Worm (Caenorhabditis elegans): ENCODE results near the gene F13D2.1.

Gene F13D2.1

ce11 chrX:11152720-11153119, 36.7 kb downstream of the F13D2.1 start, which contains the start of the genes C05C9.3 and C05C9.2:
C05C9.3 (minus strand) TSS chrX:11152820.
C05C9.2 (plus strand) TSS chrX:11153065.
- no peak for TF ChIP-seq fkh-10 (GFP tag; optimal IDR thresholded peaks at IDR 0.05)
- TF ChIP-seq hlh-13 (GFP tag; optimal IDR thresholded peaks at IDR 0.05) = no peak
- TF ChIP-seq unc-86 (tag; optimal IDR thresholded peaks at IDR 0.05) = no peak
- no peak for TF ChIP-seq mec-3 (tag; optimal IDR thresholded peaks at IDR 0.05; ENCODE audit: borderline replicate concordance)
- no peak for TF ChIP-seq K02D7.2 (tag; optimal IDR thresholded peaks at IDR 0.05)
- TF ChIP-seq ceh-34 (tag; optimal IDR thresholded peaks at IDR 0.05) = no peak
- no peak for TF ChIP-seq fax-1 (tag; optimal IDR thresholded peaks at IDR 0.05)
- no peak for TF ChIP-seq pha-4 (tag; optimal IDR thresholded peaks at IDR 0.05)
- TF ChIP-seq ceh-9 (tag; optimal IDR thresholded peaks at IDR 0.05) = no peak
- TF ChIP-seq ceh-48 (tag; optimal IDR thresholded peaks at IDR 0.05) = no peak
- TF ChIP-seq ztf-16 (tag; optimal IDR thresholded peaks at IDR 0.05) = no peak
- TF ChIP-seq hlh-8 (tag; optimal IDR thresholded peaks at IDR 0.05) = no peak
- TF ChIP-seq ceh-18 (tag; optimal IDR thresholded peaks at IDR 0.05) = no peak
- no peak for TF ChIP-seq dve-1 (tag; optimal IDR thresholded peaks at IDR 0.05)
- TF ChIP-seq pqm-1 (tag; optimal IDR thresholded peaks at IDR 0.05) = no peak

- no peak for TF ChIP-seq C38D4.7 (GFP tag; optimal IDR thresholded peaks at IDR 0.05)
- TF ChIP-seq T23F11.4 (GFP tag; optimal IDR thresholded peaks at IDR 0.05) = no peak
- no peak for TF ChIP-seq K02D7.2 (tag; optimal IDR thresholded peaks at IDR 0.05)
- TF ChIP-seq tbx-7 (tag; optimal IDR thresholded peaks at IDR 0.05) = no peak
- TF ChIP-seq hlh-13 (GFP tag; optimal IDR thresholded peaks at IDR 0.05) = no peak
Measured at ce11 chrX:11151494-11151893, 37.9 kb downstream of the F13D2.1 start.

ce11 chrX:11137632-11138031, 51.8 kb downstream of the F13D2.1 start:
- TF ChIP-seq ceh-22 (tag; optimal IDR thresholded peaks at IDR 0.05) (no peak), ceh-31 (tag; optimal IDR thresholded peaks at IDR 0.05) (no peak), tbx-7 (tag; optimal IDR thresholded peaks at IDR 0.05) (no peak), hlh-8 (tag; optimal IDR thresholded peaks at IDR 0.05) (no peak), unc-42 (tag; optimal IDR thresholded peaks at IDR 0.05) (no peak), syd-9 (tag; optimal IDR thresholded peaks at IDR 0.05) (no peak), ceh-30 (tag; optimal IDR thresholded peaks at IDR 0.05) (no peak), ama-1 (optimal IDR thresholded peaks at IDR 0.05) (no peak), ceh-34 (tag; optimal IDR thresholded peaks at IDR 0.05) (no peak), nhr-11 (tag; optimal IDR thresholded peaks at IDR 0.05) (no peak), ceh-14 (tag; optimal IDR thresholded peaks at IDR 0.05) (no peak), unc-55 (GFP tag; optimal IDR thresholded peaks at IDR 0.05) (no peak), lin-11 (tag; optimal IDR thresholded peaks at IDR 0.05) (no peak), zip-5 (tag; optimal IDR thresholded peaks at IDR 0.05) (no peak)

ce11 chrX:11136988-11137387, 52.4 kb downstream of the F13D2.1 start:
- TF ChIP-seq ceh-6 (GFP tag; optimal IDR thresholded peaks at IDR 0.05) (no peak), gmeb-2 (tag; optimal IDR thresholded peaks at IDR 0.05) (no peak), pax-1 (tag; optimal IDR thresholded peaks at IDR 0.05) (no peak), pag-3 (tag; optimal IDR thresholded peaks at IDR 0.05; ENCODE audit: borderline replicate concordance) (no peak), ttx-3 (tag; optimal IDR thresholded peaks at IDR 0.05) (no peak), unc-86 (tag; optimal IDR thresholded peaks at IDR 0.05) (no peak), odd-2 (tag; optimal IDR thresholded peaks at IDR 0.05) (no peak), ceh-24 (tag; optimal IDR thresholded peaks at IDR 0.05) (no peak)

DNA sequence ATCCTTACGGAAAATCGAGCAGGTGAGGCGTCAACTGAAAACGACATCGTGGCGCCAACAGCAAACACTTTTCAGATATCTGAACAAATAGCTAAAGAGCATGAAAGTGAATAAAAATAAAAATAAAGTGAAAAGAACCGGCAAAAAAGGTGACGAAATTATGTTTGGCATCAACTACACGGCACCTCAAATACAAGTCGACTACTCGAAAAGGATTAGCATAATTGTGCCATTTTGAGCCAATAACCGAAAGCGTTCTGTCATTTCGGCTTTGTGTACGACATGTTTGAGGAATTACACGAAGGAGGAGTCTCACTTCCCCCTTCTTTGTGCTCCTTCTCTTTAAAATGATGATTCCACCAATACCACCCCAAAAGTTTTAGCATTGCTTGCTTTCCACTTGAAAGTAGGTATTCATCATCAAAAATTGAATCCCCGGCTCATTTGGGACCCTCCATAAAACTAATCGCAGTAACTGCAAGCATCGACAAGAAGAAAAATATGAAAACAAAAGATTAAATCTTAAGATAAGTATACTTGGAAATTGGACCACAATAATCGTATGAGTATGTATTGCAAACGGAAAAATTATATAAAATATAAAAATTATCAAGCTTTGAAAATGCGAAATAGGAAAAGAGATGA, 54.5 kb downstream of the F13D2.1 start:
- TF ChIP-seq fkh-10 (GFP tag; optimal IDR thresholded peaks at IDR 0.05) = no peak
- no peak for TF ChIP-seq elt-4 (tag; optimal IDR thresholded peaks at IDR 0.05)
- TF ChIP-seq hlh-13 (GFP tag; optimal IDR thresholded peaks at IDR 0.05) = no peak
- no peak for TF ChIP-seq ceh-22 (tag; optimal IDR thresholded peaks at IDR 0.05)
- TF ChIP-seq ceh-2 (tag; optimal IDR thresholded peaks at IDR 0.05) = no peak
- no peak for TF ChIP-seq ceh-34 (tag; optimal IDR thresholded peaks at IDR 0.05)
- TF ChIP-seq zip-5 (tag; optimal IDR thresholded peaks at IDR 0.05) = no peak
- no peak for TF ChIP-seq ttx-3 (tag; optimal IDR thresholded peaks at IDR 0.05)
- no peak for TF ChIP-seq C08G9.2 (tag; optimal IDR thresholded peaks at IDR 0.05)
- TF ChIP-seq dmd-4 (tag; optimal IDR thresholded peaks at IDR 0.05; ENCODE audit: borderline replicate concordance) = no peak
- no peak for TF ChIP-seq elt-2 (tag; optimal IDR thresholded peaks at IDR 0.05)
- TF ChIP-seq sox-2 (GFP tag; IDR thresholded peaks at IDR 0.05) = no peak
- TF ChIP-seq ceh-14 (tag; optimal IDR thresholded peaks at IDR 0.05) = no peak

All from whole organism, late embryonic.